Fruit fly (Drosophila melanogaster) whole organism, embryonic: ENCODE data around the gene CG43345.
A peak's percentile ranks its signal among the peaks of the same experiment; 100 is the strongest.

ENCODE experiments used
- ab ChIP-seq: fragments of 200-800 bp; sonication (Bioruptor generic); optimal IDR thresholded peaks from 2 replicates; lab custom pipeline; 2016; ENCODE audit warnings: missing biosample characterization, missing genetic modification characterization
- pzg ChIP-seq: fragments of 200-800 bp; sonication (Bioruptor generic); optimal IDR thresholded peaks from 3 replicates; lab custom pipeline; 2018; ENCODE audit warnings: missing biosample characterization, mild to moderate bottlenecking, missing genetic modification characterization, moderate library complexity

dm6 chr2L:21163311-21163842 is 5.0 kb downstream of the CG43345 start, which contains the start of gene Noc2:
- TF ChIP-seq pzg (GFP tag; lab: Kevin White, UChicago), result peak; percentile 40
- TF ChIP-seq ab (GFP tag; lab: Kevin White, UChicago), result no peak
